Fruit fly (Drosophila melanogaster) whole organism, embryonic: ENCODE results near the gene hng2.

Source experiments
- Dfd ChIP-seq, 2 experiments: fragments of >200 bp; optimal IDR thresholded peaks; 2 replicates each; lab custom pipeline; 2017; ENCODE audit warnings: missing biosample characterization in 2 of 2, missing genetic modification characterization in 2 of 2
- ERR ChIP-seq: fragments of 200-800 bp; sonication (Bioruptor generic); optimal IDR thresholded peaks from 2 replicates; lab custom pipeline; 2016; ENCODE audit warnings: missing biosample characterization, missing genetic modification characterization
- Med ChIP-seq: fragments of 200-800 bp; sonication (Bioruptor generic); peaks from one replicate; lab custom pipeline; 2016; ENCODE audit warnings: missing biosample characterization, missing genetic modification characterization, mild to moderate bottlenecking, inconsistent platforms, moderate library complexity

DNA sequence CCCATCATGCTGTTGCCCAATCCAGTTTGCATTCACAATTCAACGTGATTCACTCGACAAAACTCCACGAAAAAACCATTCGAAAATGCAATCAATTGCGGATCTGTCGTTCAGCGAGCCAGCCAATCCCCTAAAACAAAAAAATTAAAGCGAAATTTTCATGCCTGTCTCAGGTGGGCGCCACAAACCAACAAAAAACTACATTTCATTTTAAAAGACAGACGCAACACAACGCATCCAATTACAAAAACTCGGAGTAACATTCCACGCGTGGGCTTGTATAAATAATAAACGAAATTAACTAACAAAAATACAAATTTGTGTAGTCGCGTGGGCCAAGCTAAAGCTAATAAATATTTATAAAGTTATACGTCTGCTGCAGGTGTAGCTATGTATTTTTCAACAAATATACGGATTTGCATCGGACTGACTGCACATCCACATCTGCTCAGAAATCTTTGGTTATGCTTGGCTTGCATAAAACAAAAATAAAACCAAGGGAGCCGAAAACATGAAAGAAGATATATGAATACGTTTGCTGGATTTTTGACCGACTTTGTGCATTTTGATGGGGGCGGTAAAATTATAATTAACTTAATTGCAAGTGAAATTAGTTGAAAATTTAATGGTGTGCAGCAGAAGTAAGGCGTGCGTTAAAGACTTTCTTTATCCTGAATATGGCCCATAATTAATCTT, 38.0 kb downstream of the hng2 start:
- TF ChIP-seq Dfd (GFP tag; optimal IDR thresholded peaks at IDR 0.05; lab: Kevin White, UChicago) (no peak), Med (GFP tag; lab: Kevin White, UChicago) (no peak), ERR (GFP tag; lab: Kevin White, UChicago) (no peak)
